Worm (Caenorhabditis elegans) whole organism, early embryonic: Measurements from ENCODE around the gene str-125.

Experiments
- B0310.2 ChIP-seq: sonication (generic microtip); optimal IDR thresholded peaks from 2 replicates; lab custom pipeline; 2016; ENCODE audit warnings: mild to moderate bottlenecking, missing genetic modification characterization, missing compliant biosample characterization
- F13C5.2 ChIP-seq: sonication (generic microtip); optimal IDR thresholded peaks from 2 replicates; lab custom pipeline; 2017; ENCODE audit warnings: mild to moderate bottlenecking, missing genetic modification characterization, inconsistent platforms, missing compliant biosample characterization
- aly-1 ChIP-seq: sonication (generic microtip); optimal IDR thresholded peaks from 2 replicates; lab custom pipeline; 2016; ENCODE audit warnings: missing genetic modification characterization, missing compliant biosample characterization
- ama-1 ChIP-seq: fragments of 150-350 bp; optimal IDR thresholded peaks from 2 replicates; lab custom pipeline; 2014
- ceh-13 ChIP-seq: fragments of 200-800 bp; sonication (Bioruptor generic); optimal IDR thresholded peaks from 2 replicates; lab custom pipeline; 2018; ENCODE audit warnings: mild to moderate bottlenecking, missing genetic modification characterization, missing compliant biosample characterization
- ceh-36 ChIP-seq: sonication (generic microtip); optimal IDR thresholded peaks from 2 replicates; lab custom pipeline; 2016; ENCODE audit warnings: missing genetic modification characterization, inconsistent platforms, missing compliant biosample characterization
- ets-7 ChIP-seq: sonication (generic microtip); optimal IDR thresholded peaks from 2 replicates; lab custom pipeline; 2016; ENCODE audit warnings: missing genotype, missing genetic modification characterization, missing compliant biosample characterization
- flt-1 ChIP-seq: fragments of 200-800 bp; sonication (Bioruptor generic); IDR thresholded peaks from 2 replicates; pipeline ENCODE4 v1.3.6; 2022; ENCODE audit warnings: missing genetic modification characterization, missing compliant biosample characterization
- hmbx-1 ChIP-seq: sonication (generic microtip); optimal IDR thresholded peaks from 2 replicates; lab custom pipeline; 2016; ENCODE audit warnings: mild to moderate bottlenecking, missing genetic modification characterization, missing compliant biosample characterization
- hmg-4 ChIP-seq: fragments of 200-800 bp; sonication (Bioruptor generic); optimal IDR thresholded peaks from 2 replicates; lab custom pipeline; 2018; ENCODE audit warnings: mild to moderate bottlenecking, missing genetic modification characterization, missing compliant biosample characterization
- hnd-1 ChIP-seq: sonication (generic microtip); optimal IDR thresholded peaks from 2 replicates; lab custom pipeline; 2016; ENCODE audit warnings: missing genetic modification characterization, missing compliant biosample characterization
- pes-1 ChIP-seq: fragments of 200-800 bp; sonication (Bioruptor generic); IDR thresholded peaks from 2 replicates; pipeline ENCODE4 v1.3.6; 2022; ENCODE audit warnings: missing genetic modification reagents, missing genetic modification characterization, missing compliant biosample characterization
- scrt-1 ChIP-seq: fragments of 200-800 bp; sonication (Bioruptor generic); IDR thresholded peaks from 2 replicates; pipeline ENCODE4 v1.3.6; 2022; ENCODE audit warnings: missing genetic modification characterization, missing compliant biosample characterization
- sea-1 ChIP-seq: fragments of 200-800 bp; sonication (Bioruptor generic); conservative IDR thresholded peaks from 2 replicates; pipeline ENCODE4 v1.3.6; 2022; ENCODE audit warnings: missing genetic modification characterization, missing compliant biosample characterization
- tbx-11 ChIP-seq: fragments of 200-800 bp; sonication (Bioruptor generic); IDR thresholded peaks from 2 replicates; pipeline ENCODE4 v1.3.6; 2022; ENCODE audit warnings: missing genetic modification characterization, missing compliant biosample characterization
- tbx-37 ChIP-seq: fragments of 200-800 bp; sonication (Bioruptor generic); conservative IDR thresholded peaks from 2 replicates; pipeline ENCODE4 v1.3.6; 2022; ENCODE audit warnings: missing genetic modification reagents, missing genetic modification characterization, missing compliant biosample characterization
- tra-4 ChIP-seq: sonication (generic microtip); optimal IDR thresholded peaks from 2 replicates; lab custom pipeline; 2017; ENCODE audit warnings: missing genetic modification characterization, missing compliant biosample characterization

str-125 gene

DNA sequence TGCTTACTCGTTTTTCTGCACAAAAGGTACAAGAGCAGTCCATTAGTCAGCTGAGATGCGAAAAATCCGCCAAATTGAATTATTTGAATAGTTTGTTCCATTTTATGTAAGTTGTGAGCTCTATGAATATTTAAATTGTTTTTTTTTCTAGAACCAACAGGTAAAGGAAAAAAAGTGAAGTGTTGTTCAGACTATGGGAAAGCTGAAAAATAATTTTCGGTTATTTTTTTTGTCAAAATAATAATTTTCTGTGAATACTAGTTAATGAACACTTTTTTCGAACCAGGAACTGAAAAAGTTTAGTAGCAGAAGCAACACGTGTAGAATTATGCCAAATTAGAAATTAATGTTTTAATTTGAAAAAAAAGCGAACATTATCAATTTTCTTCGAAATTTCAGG, at the start of gene str-125:
Gene str-125 (minus strand): TSS at position 101 of the 400 bp plus-strand sequence.
- TF ChIP-seq hmg-4 (GFP tag; lab: Kevin White, UChicago) (no peak), ceh-36 (tag; lab: Kevin White, UChicago) (no peak), pes-1 (GFP tag; lab: Robert Waterston, UW) (no peak), B0310.2 (tag; lab: Kevin White, UChicago) (no peak), sea-1 (GFP tag; lab: Robert Waterston, UW) (no peak), ceh-13 (GFP tag; lab: Kevin White, UChicago) (no peak), ama-1 (no peak), scrt-1 (no peak)

DNA sequence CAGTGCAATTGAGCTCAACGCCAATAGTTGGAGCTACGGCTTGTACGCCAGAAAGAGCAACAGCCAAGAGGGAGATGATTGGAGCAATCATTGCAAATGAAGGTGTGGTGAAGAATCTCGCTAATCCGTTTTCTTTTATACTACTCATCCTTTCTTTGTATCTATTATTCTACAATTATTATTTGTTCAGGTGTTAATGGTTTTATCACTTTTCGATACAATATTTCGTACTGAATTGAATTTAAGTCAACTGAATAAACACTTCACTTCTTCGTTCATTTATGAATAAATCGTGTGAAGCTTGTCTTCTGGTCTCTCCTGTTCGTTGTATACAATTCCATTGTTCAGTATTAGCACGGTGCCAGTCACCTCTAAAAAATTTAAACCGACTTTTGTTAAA, 32.5 kb upstream of the str-125 start, which contains the start of gene ZK218.11:
Gene ZK218.11 (minus strand): TSS at position 101 of the 400 bp plus-strand sequence.
- no peak for TF ChIP-seq ceh-13 (GFP tag; lab: Kevin White, UChicago)

DNA sequence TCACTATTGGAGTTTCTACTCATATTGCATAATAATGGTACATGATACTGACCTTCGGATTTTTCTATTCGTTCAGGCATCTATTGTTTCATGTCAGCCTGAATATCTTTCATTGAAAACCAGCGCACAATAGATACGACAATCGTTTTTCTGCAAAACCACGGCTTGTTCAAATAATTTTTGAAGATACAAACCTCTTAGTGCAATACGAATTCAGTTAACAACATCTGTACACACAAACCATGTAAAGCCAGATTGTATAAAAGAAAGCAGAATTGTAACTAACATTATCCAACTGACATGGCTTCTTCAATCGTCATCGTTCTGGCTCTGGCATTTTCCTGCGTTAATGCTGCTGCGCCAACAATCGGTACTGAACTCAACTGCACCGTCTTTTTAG, 29.7 kb upstream of the str-125 start, which contains the start of gene ZK218.7:
Gene ZK218.7 (plus strand): TSS at position 301 of the 400 bp plus-strand sequence.
- TF ChIP-seq F13C5.2 (tag; lab: Kevin White, UChicago): no peak
- no peak for TF ChIP-seq scrt-1
- TF ChIP-seq tbx-37 (GFP tag; lab: Robert Waterston, UW): no peak
- no peak for TF ChIP-seq tbx-11 (GFP tag; lab: Robert Waterston, UW)
- TF ChIP-seq pes-1 (GFP tag; lab: Robert Waterston, UW): no peak
- no peak for TF ChIP-seq aly-1
- TF ChIP-seq ceh-36 (tag; lab: Kevin White, UChicago): no peak
- TF ChIP-seq ceh-13 (GFP tag; lab: Kevin White, UChicago): no peak
- TF ChIP-seq sea-1 (GFP tag; lab: Robert Waterston, UW): no peak
- no peak for TF ChIP-seq B0310.2 (tag; lab: Kevin White, UChicago)
- TF ChIP-seq hmg-4 (GFP tag; lab: Kevin White, UChicago): no peak
- TF ChIP-seq hmbx-1 (tag; lab: Kevin White, UChicago): no peak
- TF ChIP-seq ets-7 (tag; lab: Kevin White, UChicago): no peak
- TF ChIP-seq flt-1 (GFP tag; lab: Robert Waterston, UW): no peak
- no peak for TF ChIP-seq hnd-1 (tag; lab: Kevin White, UChicago)
- TF ChIP-seq ama-1: no peak
- TF ChIP-seq tra-4 (tag; lab: Kevin White, UChicago): no peak

DNA sequence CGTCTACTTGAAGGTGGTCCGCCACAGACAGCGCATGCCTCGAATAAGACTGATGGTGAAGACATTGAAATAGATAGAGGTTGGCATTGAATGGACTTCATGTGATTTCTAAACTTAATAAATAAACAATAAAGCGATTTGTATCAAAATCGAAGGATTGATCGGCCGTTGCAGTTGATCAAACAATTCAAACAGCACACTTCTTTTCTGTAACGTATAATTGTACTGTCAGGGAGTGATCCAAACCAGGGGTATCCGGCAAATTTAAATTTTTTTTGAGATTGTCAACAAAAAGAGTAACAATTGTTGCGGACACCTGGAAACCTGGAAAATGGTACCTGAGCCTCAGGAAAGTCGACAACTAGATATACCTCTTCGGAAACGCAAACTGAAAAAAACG, 28.7 kb upstream of the str-125 start, which contains the start of gene nhr-248:
Gene nhr-248 (minus strand): TSS at position 101 of the 400 bp plus-strand sequence.
- TF ChIP-seq F13C5.2 (tag; lab: Kevin White, UChicago): no peak
- TF ChIP-seq aly-1: no peak
- TF ChIP-seq hmg-4 (GFP tag; lab: Kevin White, UChicago): no peak
- no peak for TF ChIP-seq scrt-1
- TF ChIP-seq tra-4 (tag; lab: Kevin White, UChicago): no peak
- no peak for TF ChIP-seq hmbx-1 (tag; lab: Kevin White, UChicago)
- no peak for TF ChIP-seq ama-1
- no peak for TF ChIP-seq sea-1 (GFP tag; lab: Robert Waterston, UW)

DNA sequence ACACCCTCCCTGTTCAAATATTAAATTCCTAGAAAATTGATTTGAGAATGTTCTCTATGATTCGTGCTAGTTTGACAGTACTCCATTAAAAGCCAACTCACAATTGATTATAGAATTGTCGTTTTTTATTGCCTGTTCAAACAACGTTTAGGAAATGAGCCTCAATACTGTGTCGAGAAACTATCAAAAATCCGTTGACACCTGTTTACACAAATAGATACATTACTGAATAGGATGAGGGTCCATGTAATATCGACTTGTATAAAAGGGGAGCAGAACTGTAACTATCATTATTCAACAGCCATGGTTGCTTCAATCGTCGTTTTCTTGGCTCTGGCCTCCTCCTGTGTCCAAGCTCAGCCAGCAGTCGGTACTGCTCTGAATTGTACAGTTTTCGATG, 25.0 kb upstream of the str-125 start, which contains the start of gene ZK218.5:
Gene ZK218.5 (plus strand): TSS at position 301 of the 400 bp plus-strand sequence.
- no peak for TF ChIP-seq hmg-4 (GFP tag; lab: Kevin White, UChicago)

DNA sequence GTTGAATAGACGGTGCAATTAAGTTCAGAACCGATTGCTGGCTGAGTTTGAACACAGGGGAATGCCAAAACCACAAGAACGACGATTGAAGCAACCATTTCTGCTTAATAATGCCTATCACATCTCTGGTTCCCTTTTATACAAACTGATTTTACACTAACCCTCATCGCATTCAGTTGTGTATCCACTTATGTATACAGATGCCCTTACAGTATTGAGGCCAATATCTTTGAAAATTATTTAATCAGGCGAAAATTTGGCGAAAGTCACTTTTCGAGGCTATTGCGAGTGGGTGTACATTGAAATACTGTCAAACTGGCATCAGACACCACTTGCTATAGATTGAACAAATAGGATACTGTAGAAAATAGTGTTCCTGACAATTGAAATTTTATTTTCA, 22.9 kb upstream of the str-125 start, which contains the start of the genes ZK218.3 and ZK218.4:
Gene ZK218.3 (minus strand): TSS at position 101 of the 400 bp plus-strand sequence.
Gene ZK218.4 (plus strand): TSS at position 186 of the 400 bp plus-strand sequence.
- TF ChIP-seq tbx-11 (GFP tag; lab: Robert Waterston, UW) (no peak), sea-1 (GFP tag; lab: Robert Waterston, UW) (no peak), scrt-1 (no peak), hmbx-1 (tag; lab: Kevin White, UChicago) (no peak), hmg-4 (GFP tag; lab: Kevin White, UChicago) (no peak), aly-1 (no peak), ceh-13 (GFP tag; lab: Kevin White, UChicago) (no peak), pes-1 (GFP tag; lab: Robert Waterston, UW) (no peak), ama-1 (no peak), ceh-36 (tag; lab: Kevin White, UChicago) (no peak), ets-7 (tag; lab: Kevin White, UChicago) (no peak), tra-4 (tag; lab: Kevin White, UChicago) (no peak), flt-1 (GFP tag; lab: Robert Waterston, UW) (no peak), hnd-1 (tag; lab: Kevin White, UChicago) (no peak), tbx-37 (GFP tag; lab: Robert Waterston, UW) (no peak)

DNA sequence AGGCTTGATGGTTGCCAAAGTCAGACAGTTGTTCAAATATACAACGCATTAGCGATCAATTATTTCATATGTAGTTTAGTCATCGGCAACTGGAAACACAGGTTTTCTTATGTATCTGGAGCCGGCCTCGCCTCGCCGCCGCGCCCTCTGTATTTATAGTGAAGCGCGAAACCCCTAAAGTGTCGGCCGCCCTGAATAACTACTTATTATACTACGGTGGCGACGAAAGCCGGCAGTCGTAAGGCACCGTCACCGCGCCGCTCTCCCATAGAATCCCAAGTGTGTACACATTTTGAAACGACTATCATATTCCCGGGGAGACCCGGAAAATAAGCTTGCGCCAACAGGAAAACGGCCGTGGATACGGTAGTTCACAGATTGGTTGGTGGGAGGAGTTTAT, 18.8 kb upstream of the str-125 start:
- TF ChIP-seq hmbx-1 (tag; lab: Kevin White, UChicago) (no peak), flt-1 (GFP tag; lab: Robert Waterston, UW) (no peak), ceh-13 (GFP tag; lab: Kevin White, UChicago) (no peak), ceh-36 (tag; lab: Kevin White, UChicago) (no peak), ets-7 (tag; lab: Kevin White, UChicago) (no peak), pes-1 (GFP tag; lab: Robert Waterston, UW) (no peak)

DNA sequence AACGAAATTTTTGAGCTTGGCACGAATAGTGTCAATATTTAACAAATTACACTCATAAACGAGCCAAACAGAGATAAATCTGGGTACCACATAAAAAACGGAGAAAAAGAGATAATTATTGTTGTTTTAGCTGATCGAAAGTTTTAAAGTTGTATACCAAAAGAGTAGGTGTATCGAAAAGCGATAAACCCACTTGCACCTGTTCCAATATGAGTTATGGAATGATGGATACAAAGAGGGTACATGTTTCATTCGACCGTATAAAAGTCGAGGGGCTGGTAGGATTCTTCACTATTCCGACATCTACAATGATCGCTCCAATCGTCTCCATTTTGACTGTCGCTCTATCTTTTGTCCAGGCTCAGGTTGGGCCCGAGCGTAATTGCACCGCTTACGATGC, 16.5 kb upstream of the str-125 start, which contains the start of gene ZK218.1:
Gene ZK218.1 (plus strand): TSS at position 301 of the 400 bp plus-strand sequence.
- no peak for TF ChIP-seq flt-1 (GFP tag; lab: Robert Waterston, UW)
- TF ChIP-seq pes-1 (GFP tag; lab: Robert Waterston, UW): no peak
- TF ChIP-seq ets-7 (tag; lab: Kevin White, UChicago): no peak
- TF ChIP-seq tra-4 (tag; lab: Kevin White, UChicago): no peak
- no peak for TF ChIP-seq hmbx-1 (tag; lab: Kevin White, UChicago)
- no peak for TF ChIP-seq ama-1
- TF ChIP-seq ceh-13 (GFP tag; lab: Kevin White, UChicago): no peak
- TF ChIP-seq tbx-37 (GFP tag; lab: Robert Waterston, UW): no peak
